Worm (Caenorhabditis elegans) whole organism, midembryonic: Measurements from ENCODE around the gene Y68A4B.3.

Source experiments
- T22C8.4 ChIP-seq: fragments of 200-800 bp; sonication (Bioruptor generic); IDR thresholded peaks from 2 replicates; pipeline ENCODE4 v1.3.6; 2022; ENCODE audit warnings: missing genetic modification characterization, missing compliant biosample characterization
- cog-1 ChIP-seq: sonication (generic microtip); optimal IDR thresholded peaks from 2 replicates; lab custom pipeline; 2016; ENCODE audit warnings: missing genetic modification characterization, missing compliant biosample characterization

DNA sequence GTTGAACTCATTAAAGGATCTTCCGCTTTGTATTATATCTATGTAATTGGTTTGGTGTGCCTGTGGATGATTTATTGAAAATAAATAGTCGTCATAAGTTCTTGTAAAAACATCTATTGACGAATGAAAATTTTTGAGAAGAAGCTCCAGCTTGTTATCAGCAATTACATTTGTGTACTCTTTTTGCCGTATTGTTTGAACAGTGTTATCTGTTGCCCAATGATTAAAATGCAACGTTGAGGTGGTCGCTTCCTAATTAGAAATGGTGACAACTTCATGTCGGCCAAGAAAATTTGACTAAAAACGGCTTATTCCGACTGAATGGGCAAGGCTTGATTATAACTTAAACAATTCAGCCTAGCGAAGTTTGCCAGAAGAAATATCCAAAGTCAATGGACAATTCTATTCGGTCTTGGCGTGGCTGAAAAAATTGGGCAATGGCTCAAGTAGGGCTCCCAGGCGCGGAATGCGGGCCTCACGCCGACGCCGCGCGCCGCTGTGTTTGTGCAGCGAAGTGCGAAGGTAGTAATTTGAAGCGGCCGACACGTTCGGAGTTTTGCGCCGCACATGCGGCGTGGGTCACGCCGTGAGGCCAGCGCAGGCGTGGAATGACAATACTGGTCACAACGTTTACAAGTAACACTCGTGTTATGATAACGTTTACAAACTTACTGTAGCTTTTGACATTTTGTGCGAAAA lies 1.7 kb downstream of the Y68A4B.3 start:
- TF ChIP-seq cog-1 (tag; lab: Kevin White, UChicago), result no peak
- TF ChIP-seq T22C8.4 (GFP tag; lab: Robert Waterston, UW), result no peak
